Fruit fly (Drosophila melanogaster) whole organism: ENCODE data around the gene sloth2.

ENCODE experiments used
- CG8478 ChIP-seq: fragments of >200 bp; optimal IDR thresholded peaks from 2 replicates; lab custom pipeline; 2018; ENCODE audit warnings: inconsistent platforms
- Dll ChIP-seq: fragments of >200 bp; optimal IDR thresholded peaks from 2 replicates; lab custom pipeline; 2017
- EcR ChIP-seq, 2 experiments: fragments of >200 bp; optimal IDR thresholded peaks; 2 replicates each; lab custom pipeline; 2017; ENCODE audit warnings: missing biosample characterization in 2 of 2, missing genetic modification characterization in 2 of 2, missing genetic modification reagents in 2 of 2
- pan ChIP-seq: fragments of >200 bp; optimal IDR thresholded peaks from 2 replicates; lab custom pipeline; 2017
- psq ChIP-seq: fragments of >200 bp; optimal IDR thresholded peaks from 2 replicates; lab custom pipeline; 2017
- usp ChIP-seq: fragments of >200 bp; optimal IDR thresholded peaks from 2 replicates; lab custom pipeline; 2017; ENCODE audit warnings: missing biosample characterization, missing genetic modification characterization, mixed read lengths

sloth2 gene

dm6 chrX:7011063-7011743 is at the start of gene sloth2, which contains the start of the genes cm and sloth1:
Gene sloth2, plus strand, starts transcription at chrX:7011357.
Gene cm, minus strand, starts transcription at chrX:7011145.
Gene sloth1, plus strand, starts transcription at chrX:7011357.
- TF ChIP-seq psq, result no peak
- no peak for TF ChIP-seq Dll (lab: Kevin White, UChicago)
- no peak for TF ChIP-seq CG8478
- no peak for TF ChIP-seq EcR (GFP tag; optimal IDR thresholded peaks at IDR 0.05; lab: Kevin White, UChicago)
- TF ChIP-seq usp, result no peak
- TF ChIP-seq pan (lab: Kevin White, UChicago), result no peak

DNA sequence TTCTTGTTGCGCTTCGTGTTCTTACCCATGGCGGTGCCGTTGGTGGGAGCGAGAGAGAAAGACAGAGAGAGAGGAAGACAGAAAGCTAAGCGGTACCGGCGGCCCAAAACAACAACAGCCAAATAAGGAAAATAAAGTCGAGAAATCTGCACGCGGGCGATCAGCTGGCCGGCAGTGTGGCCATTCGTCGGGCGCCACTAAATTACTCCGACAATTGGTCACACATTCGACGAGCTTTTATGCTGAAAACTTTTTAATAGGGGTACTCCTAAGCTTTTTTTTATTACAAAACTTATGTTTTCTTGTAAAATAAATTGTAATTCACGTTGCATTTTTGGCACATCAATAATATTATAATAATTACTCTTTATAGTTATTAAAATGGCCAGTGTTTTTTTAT is 42.6 kb upstream of the sloth2 start, which contains the start of gene Setd3:
Gene Setd3, minus strand, starts transcription at position 187 of the 400 bp plus-strand sequence.
- no peak for TF ChIP-seq psq
- TF ChIP-seq EcR (GFP tag; optimal IDR thresholded peaks at IDR 0.05; lab: Kevin White, UChicago), result no peak
- no peak for TF ChIP-seq CG8478

dm6 chrX:6969364-6970137 is 41.6 kb upstream of the sloth2 start, which contains the start of gene CG4586:
Gene CG4586, plus strand, starts transcription at chrX:6969918.
- TF ChIP-seq CG8478, result no peak
- peak in 1 of 2 experiments; percentile 93 for TF ChIP-seq EcR (GFP tag; optimal IDR thresholded peaks at IDR 0.05; lab: Kevin White, UChicago)

DNA sequence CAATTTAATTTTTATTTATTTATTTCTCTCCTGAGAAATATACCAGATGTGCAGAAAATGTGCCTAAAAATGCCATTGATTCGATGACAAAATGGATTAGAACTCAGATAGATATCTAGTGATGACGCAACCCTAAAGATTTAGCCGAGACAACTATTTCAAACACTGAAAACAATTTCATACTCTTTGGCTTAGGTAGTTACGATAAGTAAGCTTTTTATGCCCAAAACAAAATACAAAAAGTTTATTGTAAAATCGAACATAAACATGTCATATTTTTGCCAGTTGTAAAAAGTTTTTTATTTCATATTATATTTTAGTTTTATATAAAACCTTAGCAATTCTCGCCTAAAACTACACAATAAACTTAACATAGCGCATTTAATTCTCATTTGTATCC is 37.8 kb upstream of the sloth2 start, which contains the start of gene CG3040:
Gene CG3040, minus strand, starts transcription at position 54 of the 400 bp plus-strand sequence.
- no peak for TF ChIP-seq pan (lab: Kevin White, UChicago)
- TF ChIP-seq psq, result no peak
- no peak for TF ChIP-seq Dll (lab: Kevin White, UChicago)
- no peak for TF ChIP-seq EcR (GFP tag; optimal IDR thresholded peaks at IDR 0.05; lab: Kevin White, UChicago)
- TF ChIP-seq CG8478, result no peak
- TF ChIP-seq usp, result no peak

DNA sequence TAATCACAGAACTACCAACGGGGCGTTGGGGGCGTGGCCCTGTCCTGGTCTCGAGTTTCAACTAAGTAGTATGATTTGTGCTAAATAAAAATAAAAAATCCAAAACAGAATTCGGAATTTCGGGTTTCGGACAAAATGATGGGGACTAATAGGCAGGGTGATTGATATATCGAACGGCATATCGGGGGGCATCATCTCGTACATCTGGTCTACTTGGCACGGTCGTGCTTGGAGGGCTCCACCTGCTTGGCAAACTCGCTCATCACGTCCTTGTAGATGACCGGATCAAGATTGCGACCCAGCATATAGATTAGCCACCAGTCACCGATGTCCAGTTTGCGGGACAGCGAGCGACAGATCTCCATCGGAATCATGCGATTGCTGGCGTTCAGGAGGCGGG is 36.9 kb upstream of the sloth2 start:
- TF ChIP-seq Dll (lab: Kevin White, UChicago) (no peak), CG8478 (no peak), pan (lab: Kevin White, UChicago) (no peak), usp (no peak), psq (no peak)

dm6 chrX:6976364-6976763 is 34.8 kb upstream of the sloth2 start:
- no peak for TF ChIP-seq usp
- TF ChIP-seq pan (lab: Kevin White, UChicago), result no peak
- TF ChIP-seq CG8478, result no peak
- TF ChIP-seq EcR (GFP tag; optimal IDR thresholded peaks at IDR 0.05; lab: Kevin White, UChicago), result no peak
- no peak for TF ChIP-seq Dll (lab: Kevin White, UChicago)
- no peak for TF ChIP-seq psq

DNA sequence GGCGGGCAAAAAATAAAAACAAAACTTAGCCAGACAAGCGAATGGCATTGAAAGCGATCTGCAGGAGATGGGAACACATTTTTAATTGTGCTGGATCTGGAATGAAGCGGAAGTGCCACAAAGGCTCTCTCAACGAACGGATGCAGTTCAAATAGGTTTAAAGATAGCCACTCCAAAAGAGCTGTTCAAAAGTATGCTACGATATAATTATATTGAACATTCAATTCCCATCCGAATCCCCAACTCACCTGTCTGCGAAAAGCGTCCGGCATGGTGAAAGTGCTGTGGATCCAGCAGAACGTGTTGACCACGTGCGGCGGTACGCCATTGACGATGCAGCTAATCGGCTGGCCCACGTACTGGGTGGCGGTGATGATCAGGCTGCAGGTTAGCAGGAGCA is 34.2 kb upstream of the sloth2 start:
- no peak for TF ChIP-seq pan (lab: Kevin White, UChicago)
- TF ChIP-seq CG8478, result no peak
- TF ChIP-seq Dll (lab: Kevin White, UChicago), result no peak
- no peak for TF ChIP-seq EcR (GFP tag; optimal IDR thresholded peaks at IDR 0.05; lab: Kevin White, UChicago)
- no peak for TF ChIP-seq psq

DNA sequence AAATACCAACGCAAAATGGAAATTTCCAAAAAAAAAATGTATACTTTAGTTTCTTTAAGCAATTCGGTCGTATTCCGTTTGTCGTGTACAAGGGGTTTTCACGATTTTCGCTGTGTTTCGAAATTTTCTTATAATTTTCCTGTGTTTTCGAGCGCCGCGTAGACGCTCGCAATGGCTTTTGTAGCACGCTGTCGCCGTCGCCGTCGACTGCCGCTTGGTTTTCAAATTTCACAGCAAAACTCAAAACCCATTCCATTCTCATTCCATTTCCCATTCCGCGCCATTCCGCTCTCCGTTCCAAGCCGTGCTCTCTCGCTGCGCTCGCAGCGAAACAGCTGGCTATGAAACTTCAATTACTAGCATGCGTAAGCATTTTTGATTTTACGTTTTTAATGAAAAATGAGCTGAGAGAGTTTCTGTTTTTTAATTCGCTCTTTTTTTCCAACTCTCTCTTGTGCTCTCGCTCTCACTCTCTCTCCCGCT is 29.6 kb upstream of the sloth2 start:
- no peak for TF ChIP-seq Dll (lab: Kevin White, UChicago)
- no peak for TF ChIP-seq CG8478
- TF ChIP-seq EcR (GFP tag; optimal IDR thresholded peaks at IDR 0.05; lab: Kevin White, UChicago), result no peak
- no peak for TF ChIP-seq pan (lab: Kevin White, UChicago)
- TF ChIP-seq usp, result no peak
- TF ChIP-seq psq, result no peak

DNA sequence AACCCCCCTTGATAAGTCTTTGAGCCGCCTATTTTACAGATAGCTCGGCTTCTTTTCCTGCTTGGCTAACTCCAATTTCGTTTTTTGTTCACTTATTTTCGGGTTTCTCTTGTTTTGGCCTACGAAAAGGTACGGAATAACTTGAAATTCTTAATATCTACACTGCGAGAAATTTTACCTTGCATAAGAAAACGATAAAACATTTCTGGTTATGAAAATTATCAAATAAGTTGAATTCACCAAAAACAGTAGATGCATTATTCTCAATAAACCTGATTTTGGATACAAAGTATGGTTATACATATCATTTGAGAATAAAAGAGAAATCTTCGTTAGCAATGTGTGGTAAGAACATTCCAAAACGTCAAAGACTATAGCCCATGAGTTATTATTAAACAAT is 29.1 kb upstream of the sloth2 start:
- TF ChIP-seq usp (no peak), CG8478 (no peak), EcR (GFP tag; optimal IDR thresholded peaks at IDR 0.05; lab: Kevin White, UChicago) (no peak), psq (no peak), Dll (lab: Kevin White, UChicago) (no peak), pan (lab: Kevin White, UChicago) (no peak)

DNA sequence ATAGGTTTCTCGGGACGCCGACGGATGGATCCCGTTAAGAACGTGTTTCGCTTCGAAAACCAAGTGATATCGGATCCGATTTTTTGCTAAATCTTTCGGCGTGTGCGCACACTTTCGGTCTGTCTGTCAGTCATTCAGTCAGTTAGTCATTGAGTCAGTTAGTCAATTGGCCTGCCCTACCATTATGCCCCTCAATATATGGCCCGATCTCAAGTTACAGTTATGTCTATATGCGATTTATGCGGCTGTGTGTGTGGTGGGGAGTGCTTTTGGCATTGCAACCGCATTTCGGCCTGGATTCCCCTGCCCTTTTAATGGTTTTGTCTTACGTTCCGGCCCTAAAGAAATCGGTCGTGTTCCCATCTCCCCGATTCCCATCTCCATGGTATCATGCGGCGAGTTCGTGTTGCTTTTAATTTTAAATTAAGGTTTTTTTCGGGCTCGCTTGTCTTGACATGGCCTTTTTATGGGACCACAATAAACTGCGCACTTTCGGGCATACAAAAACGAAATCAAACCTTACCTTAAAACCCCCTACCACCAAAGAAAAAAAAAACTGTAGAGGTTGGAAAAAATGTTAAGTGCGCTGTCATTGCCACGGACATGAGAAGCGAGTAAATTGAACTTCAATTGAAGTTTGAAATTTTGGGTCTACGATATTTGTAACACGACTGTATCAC is 28.3 kb upstream of the sloth2 start:
- TF ChIP-seq pan (lab: Kevin White, UChicago) (no peak), Dll (lab: Kevin White, UChicago) (peak; percentile 10), psq (no peak), EcR (GFP tag; optimal IDR thresholded peaks at IDR 0.05; lab: Kevin White, UChicago) (no peak)

dm6 chrX:6983500-6984320 is 27.4 kb upstream of the sloth2 start:
- TF ChIP-seq psq, result no peak
- TF ChIP-seq pan (lab: Kevin White, UChicago), result no peak
- TF ChIP-seq Dll (lab: Kevin White, UChicago), result no peak
- no peak for TF ChIP-seq EcR (GFP tag; optimal IDR thresholded peaks at IDR 0.05; lab: Kevin White, UChicago)
- no peak for TF ChIP-seq usp
- no peak for TF ChIP-seq CG8478
